Fruit fly (Drosophila melanogaster): ENCODE results near the gene CG5004.

Gene CG5004

DNA sequence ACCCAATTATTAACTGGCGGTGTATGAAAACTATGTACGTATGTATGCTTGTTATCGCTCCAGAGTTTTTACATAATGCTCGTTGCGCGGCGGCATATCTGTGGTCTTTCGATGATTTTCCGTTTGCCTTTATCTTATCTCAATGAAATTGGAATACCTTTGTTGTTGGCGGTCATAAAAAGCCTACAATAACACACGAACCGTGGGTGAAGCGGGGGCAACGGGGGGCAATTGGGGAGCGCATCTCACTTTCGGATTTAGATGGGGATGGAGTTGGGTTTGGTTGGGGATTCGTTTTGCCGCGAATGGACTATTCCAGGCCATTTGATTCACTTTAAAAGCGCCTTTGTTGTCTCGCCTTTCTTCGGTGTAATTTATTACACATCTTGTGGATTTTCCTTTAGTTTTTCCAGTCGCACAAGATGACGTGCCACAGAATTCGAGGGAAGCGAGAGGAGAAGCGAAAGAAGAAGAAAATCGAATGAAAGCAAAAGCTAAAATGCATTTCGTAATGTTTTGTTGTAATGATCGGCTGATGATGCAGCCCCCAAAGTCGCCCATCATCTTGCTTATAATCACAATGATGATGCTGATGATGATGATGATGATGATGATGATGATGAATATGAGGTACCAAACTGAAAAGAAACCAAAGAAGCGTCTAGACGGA lies 15.2 kb downstream of the CG5004 start (continued):
- TF ChIP-seq CG4820 (GFP tag; optimal IDR thresholded peaks at IDR 0.05) = no peak
- no peak for TF ChIP-seq pita (GFP tag; optimal IDR thresholded peaks at IDR 0.05)
- no peak for TF ChIP-seq CG6689 (GFP tag; IDR thresholded peaks at IDR 0.05)
- TF ChIP-seq CG12769 (tag; optimal IDR thresholded peaks at IDR 0.05) = peak; percentile 29
- peak; percentile 38; the same call in 1 of the 3 replicates for TF ChIP-seq CG2199 (GFP tag; IDR thresholded peaks at IDR 0.05)
- TF ChIP-seq CG13775 (GFP tag; optimal IDR thresholded peaks at IDR 0.05) = no peak
- TF ChIP-seq zfh2 (GFP tag; optimal IDR thresholded peaks at IDR 0.05) = no peak
- TF ChIP-seq Chrac-16 (GFP tag; optimal IDR thresholded peaks at IDR 0.05) = no peak
- no peak for TF ChIP-seq CG8478 (optimal IDR thresholded peaks at IDR 0.05)
- no peak for TF ChIP-seq CG2678 (tag; optimal IDR thresholded peaks at IDR 0.05)
- TF ChIP-seq Aef1 (GFP tag; IDR thresholded peaks at IDR 0.05) = 0 out of 3 replicates have a peak, but pooled peaks have one; percentile 22
- TF ChIP-seq wdn (GFP tag; IDR thresholded peaks at IDR 0.05) = no peak
- peak; percentile 67 for TF ChIP-seq CG17385 (GFP tag; optimal IDR thresholded peaks at IDR 0.05)
- no peak for TF ChIP-seq CG1647 (GFP tag; optimal IDR thresholded peaks at IDR 0.05)
- TF ChIP-seq slp2 (GFP tag; optimal IDR thresholded peaks at IDR 0.05) = no peak
- TF ChIP-seq grau (tag; optimal IDR thresholded peaks at IDR 0.05) = no peak
- no peak for TF ChIP-seq tna (GFP tag; IDR thresholded peaks at IDR 0.05; ENCODE audit: partially characterized antibody)
- no peak for TF ChIP-seq dmrt99B (tag; optimal IDR thresholded peaks at IDR 0.05)
- no peak for TF ChIP-seq Atf3 (GFP tag; optimal IDR thresholded peaks at IDR 0.05)
- no peak for TF ChIP-seq CG11695 (GFP tag; IDR thresholded peaks at IDR 0.05)
- no peak for TF ChIP-seq CG15011 (GFP tag; optimal IDR thresholded peaks at IDR 0.05)
- TF ChIP-seq CG12744 (GFP tag; optimal IDR thresholded peaks at IDR 0.05) = no peak
- TF ChIP-seq CG9609 (GFP tag; optimal IDR thresholded peaks at IDR 0.05) = no peak
- TF ChIP-seq NK7.1 (GFP tag; optimal IDR thresholded peaks at IDR 0.05) = no peak
- no peak for TF ChIP-seq CkIIα-i1 (GFP tag; IDR thresholded peaks at IDR 0.05)
- no peak for TF ChIP-seq pb (GFP tag; optimal IDR thresholded peaks at IDR 0.05)
- peak; percentile 94 for TF ChIP-seq Blimp-1 (GFP tag; optimal IDR thresholded peaks at IDR 0.05)
- peak; percentile 31 for TF ChIP-seq sens (GFP tag)
- TF ChIP-seq CG18476 (GFP tag; optimal IDR thresholded peaks at IDR 0.05) = no peak
- TF ChIP-seq crol (GFP tag; IDR thresholded peaks at IDR 0.05) = peak; percentile 88
- no peak for TF ChIP-seq PHDP (tag; optimal IDR thresholded peaks at IDR 0.05)
- TF ChIP-seq CG10366 (GFP tag; IDR thresholded peaks at IDR 0.05) = no peak
- TF ChIP-seq sd (tag; optimal IDR thresholded peaks at IDR 0.05) = peak; percentile 48
- TF ChIP-seq D19A (tag; optimal IDR thresholded peaks at IDR 0.05) = no peak
- peak; percentile 37 for TF ChIP-seq lab (GFP tag; optimal IDR thresholded peaks at IDR 0.05)
- TF ChIP-seq Rx (GFP tag; IDR thresholded peaks at IDR 0.05) = no peak
- TF ChIP-seq CG3407 (GFP tag; optimal IDR thresholded peaks at IDR 0.05) = no peak
- peak; percentile 0 for TF ChIP-seq cg (GFP tag; optimal IDR thresholded peaks at IDR 0.05)
- no peak for TF ChIP-seq CG12104 (GFP tag; optimal IDR thresholded peaks at IDR 0.05)
- TF ChIP-seq mam (GFP tag; optimal IDR thresholded peaks at IDR 0.05) = no peak
- peak; percentile 69 for TF ChIP-seq GATAe (GFP tag; conservative IDR thresholded peaks at IDR 0.05)
- peak; percentile 49 for TF ChIP-seq sug (tag; optimal IDR thresholded peaks at IDR 0.05)
- TF ChIP-seq pros (GFP tag; optimal IDR thresholded peaks at IDR 0.05) = peak; percentile 64
- TF ChIP-seq zfh1 (GFP tag; IDR thresholded peaks at IDR 0.05) = no peak
- TF ChIP-seq tll (GFP tag; optimal IDR thresholded peaks at IDR 0.05) = no peak
- no peak for TF ChIP-seq HLHmδ (GFP tag; optimal IDR thresholded peaks at IDR 0.05)
- TF ChIP-seq CG4360 (GFP tag; IDR thresholded peaks at IDR 0.05) = peak; percentile 46; the same call in 1 of the 2 replicates
- TF ChIP-seq Asciz (GFP tag; optimal IDR thresholded peaks at IDR 0.05) = no peak
- no peak for TF ChIP-seq nom (GFP tag; optimal IDR thresholded peaks at IDR 0.05)
- TF ChIP-seq aop (GFP tag; IDR thresholded peaks at IDR 0.05) = no peak
- no peak for TF ChIP-seq ash1 (GFP tag; optimal IDR thresholded peaks at IDR 0.05)

All from whole organism, embryonic.